Worm (Caenorhabditis elegans): ENCODE results near the gene nrf-6.

- TF ChIP-seq lin-13 (tag; optimal IDR thresholded peaks at IDR 0.05) = no peak
- no peak for TF ChIP-seq unc-120 (tag; optimal IDR thresholded peaks at IDR 0.05; ENCODE audit: poor library complexity, severe bottlenecking)
- no peak for TF ChIP-seq sem-2 (GFP tag; optimal IDR thresholded peaks at IDR 0.05)
- no peak for TF ChIP-seq blmp-1 (tag; optimal IDR thresholded peaks at IDR 0.05)
- no peak for TF ChIP-seq hlh-1 (tag; optimal IDR thresholded peaks at IDR 0.05)
- no peak for TF ChIP-seq tbx-8 (GFP tag; optimal IDR thresholded peaks at IDR 0.05)
- no peak for TF ChIP-seq ztf-11 (tag; optimal IDR thresholded peaks at IDR 0.05)
- no peak for TF ChIP-seq ceh-83 (GFP tag; optimal IDR thresholded peaks at IDR 0.05)
These were observed 19.7 kb upstream of the nrf-6 start for ce11 chrII:8052172-8052571.

All from whole organism, mixed stage, embryonic.